Fruit fly (Drosophila melanogaster): ENCODE data around the gene Strump.

dm6 chr3L:16166998-16167344 lies 45.2 kb downstream of the Strump start:
- TF ChIP-seq CG8319 (GFP tag; optimal IDR thresholded peaks at IDR 0.05) (no peak), CG31627 (GFP tag; optimal IDR thresholded peaks at IDR 0.05) (no peak)
